Worm (Caenorhabditis elegans) whole organism, early embryonic: ENCODE results near the gene msd-4.

Experiments
- F13C5.2 ChIP-seq: sonication (generic microtip); optimal IDR thresholded peaks from 2 replicates; lab custom pipeline; 2017; ENCODE audit warnings: mild to moderate bottlenecking, missing genetic modification characterization, inconsistent platforms, missing compliant biosample characterization
- aly-1 ChIP-seq: sonication (generic microtip); optimal IDR thresholded peaks from 2 replicates; lab custom pipeline; 2016; ENCODE audit warnings: missing genetic modification characterization, missing compliant biosample characterization
- ama-1 ChIP-seq: fragments of 150-350 bp; optimal IDR thresholded peaks from 2 replicates; lab custom pipeline; 2014
- ceh-13 ChIP-seq: fragments of 200-800 bp; sonication (Bioruptor generic); optimal IDR thresholded peaks from 2 replicates; lab custom pipeline; 2018; ENCODE audit warnings: mild to moderate bottlenecking, missing genetic modification characterization, missing compliant biosample characterization
- ets-7 ChIP-seq: sonication (generic microtip); optimal IDR thresholded peaks from 2 replicates; lab custom pipeline; 2016; ENCODE audit warnings: missing genotype, missing genetic modification characterization, missing compliant biosample characterization
- flt-1 ChIP-seq: fragments of 200-800 bp; sonication (Bioruptor generic); IDR thresholded peaks from 2 replicates; pipeline ENCODE4 v1.3.6; 2022; ENCODE audit warnings: missing genetic modification characterization, missing compliant biosample characterization
- hmbx-1 ChIP-seq: sonication (generic microtip); optimal IDR thresholded peaks from 2 replicates; lab custom pipeline; 2016; ENCODE audit warnings: mild to moderate bottlenecking, missing genetic modification characterization, missing compliant biosample characterization
- hmg-4 ChIP-seq: fragments of 200-800 bp; sonication (Bioruptor generic); optimal IDR thresholded peaks from 2 replicates; lab custom pipeline; 2018; ENCODE audit warnings: mild to moderate bottlenecking, missing genetic modification characterization, missing compliant biosample characterization
- hnd-1 ChIP-seq: sonication (generic microtip); optimal IDR thresholded peaks from 2 replicates; lab custom pipeline; 2016; ENCODE audit warnings: missing genetic modification characterization, missing compliant biosample characterization
- pes-1 ChIP-seq: fragments of 200-800 bp; sonication (Bioruptor generic); IDR thresholded peaks from 2 replicates; pipeline ENCODE4 v1.3.6; 2022; ENCODE audit warnings: missing genetic modification reagents, missing genetic modification characterization, missing compliant biosample characterization
- scrt-1 ChIP-seq: fragments of 200-800 bp; sonication (Bioruptor generic); IDR thresholded peaks from 2 replicates; pipeline ENCODE4 v1.3.6; 2022; ENCODE audit warnings: missing genetic modification characterization, missing compliant biosample characterization
- sea-1 ChIP-seq: fragments of 200-800 bp; sonication (Bioruptor generic); conservative IDR thresholded peaks from 2 replicates; pipeline ENCODE4 v1.3.6; 2022; ENCODE audit warnings: missing genetic modification characterization, missing compliant biosample characterization
- tbx-11 ChIP-seq: fragments of 200-800 bp; sonication (Bioruptor generic); IDR thresholded peaks from 2 replicates; pipeline ENCODE4 v1.3.6; 2022; ENCODE audit warnings: missing genetic modification characterization, missing compliant biosample characterization
- tbx-37 ChIP-seq: fragments of 200-800 bp; sonication (Bioruptor generic); conservative IDR thresholded peaks from 2 replicates; pipeline ENCODE4 v1.3.6; 2022; ENCODE audit warnings: missing genetic modification reagents, missing genetic modification characterization, missing compliant biosample characterization

DNA sequence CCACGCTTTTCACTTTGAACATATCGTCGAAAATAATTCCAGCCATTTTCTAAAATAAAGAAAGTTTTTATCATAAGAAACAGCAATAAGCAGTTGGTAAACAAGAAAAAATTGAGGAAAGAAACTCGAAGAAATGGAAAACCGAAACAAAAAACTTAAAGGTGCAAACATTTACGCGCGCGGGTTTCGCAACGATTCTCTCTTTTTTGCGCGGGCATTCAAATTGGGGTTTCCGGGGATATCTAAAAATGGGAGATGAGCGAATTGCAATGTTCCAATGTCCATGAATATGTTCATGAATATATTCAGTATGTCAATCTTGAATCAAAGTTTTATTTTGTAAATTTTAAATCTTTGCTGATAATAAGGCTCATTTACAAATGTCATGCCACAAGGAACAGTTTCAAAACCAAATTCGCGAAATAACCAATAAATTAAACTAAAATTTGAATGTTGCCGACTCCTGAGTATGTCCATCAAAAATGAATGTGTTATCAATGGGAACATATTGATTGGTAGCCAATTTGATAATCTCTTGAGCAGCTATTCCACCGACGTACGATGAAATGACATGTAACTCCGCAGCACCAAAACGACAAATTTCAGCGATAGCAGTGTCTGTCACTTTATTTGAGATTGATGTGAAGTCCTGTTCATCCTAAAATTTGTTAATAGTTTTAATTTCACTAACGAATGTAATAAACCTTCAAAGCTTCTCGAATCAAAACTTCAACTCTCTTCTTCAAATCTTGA, 49.6 kb upstream of the msd-4 start, which contains the start of gene rpb-8:
- TF ChIP-seq ama-1 = no peak
- TF ChIP-seq aly-1 (tag; lab: Kevin White, UChicago) = no peak
- no peak for TF ChIP-seq ets-7 (tag; lab: Kevin White, UChicago)
- TF ChIP-seq hmg-4 = no peak
- TF ChIP-seq tbx-37 (GFP tag; lab: Robert Waterston, UW) = no peak
- no peak for TF ChIP-seq sea-1 (GFP tag; lab: Robert Waterston, UW)
- TF ChIP-seq ceh-13 (GFP tag; lab: Kevin White, UChicago) = no peak
- TF ChIP-seq flt-1 = no peak
- no peak for TF ChIP-seq F13C5.2
- no peak for TF ChIP-seq hmbx-1 (tag; lab: Kevin White, UChicago)
- TF ChIP-seq tbx-11 (GFP tag; lab: Robert Waterston, UW) = no peak
- no peak for TF ChIP-seq pes-1 (GFP tag; lab: Robert Waterston, UW)
- no peak for TF ChIP-seq hnd-1 (tag; lab: Kevin White, UChicago)
- no peak for TF ChIP-seq scrt-1 (GFP tag; lab: Robert Waterston, UW)
